Fruit fly (Drosophila melanogaster): ENCODE results near the gene tup.

dm6 chr2L:18897992-18898391 lies 16.9 kb upstream of the tup start:
- TF ChIP-seq usp (GFP tag; optimal IDR thresholded peaks at IDR 0.05), result no peak
- no peak for TF ChIP-seq pan (optimal IDR thresholded peaks at IDR 0.05)

Data from whole organism.